Worm (Caenorhabditis elegans): ENCODE data around the gene Y41D4B.4.

Y41D4B.4 gene

DNA sequence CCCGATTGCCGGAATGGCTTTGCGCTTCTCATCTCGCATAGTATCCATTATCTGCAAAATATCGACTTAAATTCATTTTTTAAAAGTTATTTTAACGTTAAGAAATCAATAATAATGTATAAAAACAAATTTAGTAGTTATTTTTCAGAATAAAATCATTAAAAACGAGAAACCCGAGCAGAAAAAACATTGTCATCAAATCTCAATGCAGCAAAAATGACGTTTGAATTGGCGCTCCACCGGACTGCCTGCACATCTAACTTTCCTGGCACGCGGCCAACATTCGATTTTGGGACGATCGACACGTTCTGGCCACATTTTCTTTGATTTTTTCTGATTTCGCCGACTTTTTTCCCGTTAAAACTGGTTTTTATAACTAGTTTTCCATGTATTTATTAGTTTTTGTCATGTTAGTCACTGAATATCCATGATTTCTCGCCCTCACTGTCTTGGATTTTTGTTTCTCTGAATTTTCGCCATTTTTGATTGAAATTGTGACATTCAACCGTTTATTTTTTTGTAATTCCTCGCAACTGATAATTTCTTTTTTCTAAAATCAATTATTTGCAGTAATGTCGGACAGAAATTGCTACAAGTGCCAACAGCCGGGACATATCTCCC lies 49.9 kb downstream of the Y41D4B.4 start, which contains the start of the genes pbs-1 and K08D12.3:
Gene pbs-1, minus strand, starts transcription at position 51 of the 621 bp plus-strand sequence.
Gene K08D12.3, plus strand, starts transcription at position 571 of the 621 bp plus-strand sequence.
- TF ChIP-seq F10E7.11 (tag; optimal IDR thresholded peaks at IDR 0.05) (no peak), hmg-1.2 (GFP tag; IDR thresholded peaks at IDR 0.05) (0 out of 2 replicates have a peak, but pooled peaks have one; percentile 13), lin-26 (GFP tag; IDR thresholded peaks at IDR 0.05) (no peak), T07F8.4 (tag; optimal IDR thresholded peaks at IDR 0.05) (no peak), Y56A3A.18 (GFP tag; IDR thresholded peaks at IDR 0.05) (no peak), cebp-1 (GFP tag; IDR thresholded peaks at IDR 0.05) (no peak), cebp-1 (tag; optimal IDR thresholded peaks at IDR 0.05) (peak; percentile 63), ztf-22 (GFP tag; optimal IDR thresholded peaks at IDR 0.05) (no peak), ceh-79 (tag; optimal IDR thresholded peaks at IDR 0.05) (no peak), pbrm-1 (GFP tag; IDR thresholded peaks at IDR 0.05) (peak; percentile 68), lin-54 (GFP tag; optimal IDR thresholded peaks at IDR 0.05) (peak; percentile 97), unc-130 (GFP tag; optimal IDR thresholded peaks at IDR 0.05) (no peak), atf-7 (tag; optimal IDR thresholded peaks at IDR 0.05) (no peak), ekl-4 (GFP tag; IDR thresholded peaks at IDR 0.05) (peak; percentile 53), hsf-1 (GFP tag; IDR thresholded peaks at IDR 0.05) (no peak), let-607 (tag; optimal IDR thresholded peaks at IDR 0.05) (peak in 1 of 2 experiments; percentile 50), hlh-26 (GFP tag; conservative IDR thresholded peaks at IDR 0.05) (no peak), F39B2.1 (GFP tag; IDR thresholded peaks at IDR 0.05) (no peak), egl-44 (GFP tag; IDR thresholded peaks at IDR 0.05) (no peak), ceh-100 (GFP tag; IDR thresholded peaks at IDR 0.05) (0 out of 2 replicates have a peak, but pooled peaks have one; percentile 29), nfyb-1 (GFP tag; IDR thresholded peaks at IDR 0.05) (peak; percentile 61), tbp1 (GFP tag; optimal IDR thresholded peaks at IDR 0.05) (peak; percentile 43), cebp-2 (GFP tag; IDR thresholded peaks at IDR 0.05) (no peak), unc-62 (GFP tag; optimal IDR thresholded peaks at IDR 0.05) (no peak), bed-2 (GFP tag; IDR thresholded peaks at IDR 0.05) (no peak), rcor-1 (GFP tag; IDR thresholded peaks at IDR 0.05) (peak; percentile 37; the same call in 1 of the 2 replicates), bed-1 (GFP tag; IDR thresholded peaks at IDR 0.05) (no peak), egl-18 (GFP tag; IDR thresholded peaks at IDR 0.05) (no peak), die-1 (tag; optimal IDR thresholded peaks at IDR 0.05) (no peak), Y53F4B.3 (GFP tag; IDR thresholded peaks at IDR 0.05) (no peak), ZK185.1 (tag; optimal IDR thresholded peaks at IDR 0.05; ENCODE audit: poor library complexity, severe bottlenecking) (peak; percentile 14), sdz-38 (tag; optimal IDR thresholded peaks at IDR 0.05) (no peak), lin-40 (tag; optimal IDR thresholded peaks at IDR 0.05) (peak; percentile 78), ama-1 (optimal IDR thresholded peaks at IDR 0.05) (no peak), ama-1 (GFP tag; optimal IDR thresholded peaks at IDR 0.05) (no peak), rec-8 (tag; optimal IDR thresholded peaks at IDR 0.05) (no peak), mxl-1 (tag; optimal IDR thresholded peaks at IDR 0.05) (no peak), F57C9.4 (tag; optimal IDR thresholded peaks at IDR 0.05) (no peak), him-1 (tag; optimal IDR thresholded peaks at IDR 0.05) (no peak), athp-1 (tag; optimal IDR thresholded peaks at IDR 0.05) (no peak), F55B11.4 (tag; optimal IDR thresholded peaks at IDR 0.05; ENCODE audit: borderline replicate concordance, insufficient read depth) (no peak), dox-1 (GFP tag; IDR thresholded peaks at IDR 0.05) (0 out of 2 replicates have a peak, but pooled peaks have one; percentile 29), K12H6.12 (tag; optimal IDR thresholded peaks at IDR 0.05) (peak; percentile 29), hlh-12 (tag; optimal IDR thresholded peaks at IDR 0.05) (no peak), tlf-1 (GFP tag; optimal IDR thresholded peaks at IDR 0.05) (peak; percentile 81), xnd-1 (tag; optimal IDR thresholded peaks at IDR 0.05) (peak; percentile 49), F37B4.10 (GFP tag; IDR thresholded peaks at IDR 0.05) (no peak), nhr-120 (GFP tag; IDR thresholded peaks at IDR 0.05) (no peak), lsl-1 (GFP tag; optimal IDR thresholded peaks at IDR 0.05) (peak; percentile 58)

Data from whole organism, young adult.